Worm (Caenorhabditis elegans) whole organism, early embryonic: ENCODE data around the gene C52A11.3.

Experiments
- ama-1 ChIP-seq: fragments of 150-350 bp; optimal IDR thresholded peaks from 2 replicates; lab custom pipeline; 2014
- ets-7 ChIP-seq: sonication (generic microtip); optimal IDR thresholded peaks from 2 replicates; lab custom pipeline; 2016; ENCODE audit warnings: missing genotype, missing genetic modification characterization, missing compliant biosample characterization
- flt-1 ChIP-seq: fragments of 200-800 bp; sonication (Bioruptor generic); IDR thresholded peaks from 2 replicates; pipeline ENCODE4 v1.3.6; 2022; ENCODE audit warnings: missing genetic modification characterization, missing compliant biosample characterization
- hmbx-1 ChIP-seq: sonication (generic microtip); optimal IDR thresholded peaks from 2 replicates; lab custom pipeline; 2016; ENCODE audit warnings: mild to moderate bottlenecking, missing genetic modification characterization, missing compliant biosample characterization
- scrt-1 ChIP-seq: fragments of 200-800 bp; sonication (Bioruptor generic); IDR thresholded peaks from 2 replicates; pipeline ENCODE4 v1.3.6; 2022; ENCODE audit warnings: missing genetic modification characterization, missing compliant biosample characterization
- sea-1 ChIP-seq: fragments of 200-800 bp; sonication (Bioruptor generic); conservative IDR thresholded peaks from 2 replicates; pipeline ENCODE4 v1.3.6; 2022; ENCODE audit warnings: missing genetic modification characterization, missing compliant biosample characterization
- tbx-37 ChIP-seq: fragments of 200-800 bp; sonication (Bioruptor generic); conservative IDR thresholded peaks from 2 replicates; pipeline ENCODE4 v1.3.6; 2022; ENCODE audit warnings: missing genetic modification reagents, missing genetic modification characterization, missing compliant biosample characterization

ce11 chrII:10705347-10705996, 31.7 kb upstream of the C52A11.3 start:
- TF ChIP-seq flt-1 (no peak), hmbx-1 (tag; lab: Kevin White, UChicago) (no peak), ets-7 (tag; lab: Kevin White, UChicago) (no peak), ama-1 (lab: Kevin White, UChicago) (no peak), scrt-1 (GFP tag; lab: Robert Waterston, UW) (no peak), sea-1 (GFP tag; lab: Robert Waterston, UW) (no peak), tbx-37 (no peak)
